Worm (Caenorhabditis elegans) whole organism, L4/young adult: ENCODE results near the gene F35B3.7.

Source experiments
- W03F9.2 ChIP-seq: fragments of 150-350 bp; optimal IDR thresholded peaks from 2 replicates; lab custom pipeline; 2014; ENCODE audit warnings: missing biosample characterization, missing genetic modification characterization
- dao-5 ChIP-seq: sonication (generic microtip); optimal IDR thresholded peaks from 2 replicates; lab custom pipeline; 2016; ENCODE audit warnings: missing genotype, missing genetic modification characterization, moderate library complexity, missing compliant biosample characterization
- him-1 ChIP-seq: sonication (generic microtip); optimal IDR thresholded peaks from 2 replicates; lab custom pipeline; 2016; ENCODE audit warnings: missing genotype, missing genetic modification reagents, missing genetic modification characterization, missing compliant biosample characterization

ce11 chrX:17055481-17055835 is 12.6 kb upstream of the F35B3.7 start, which contains the start of gene gcy-11:
- no peak for TF ChIP-seq W03F9.2 (tag; lab: Kevin White, UChicago)
- no peak for TF ChIP-seq him-1 (tag; lab: Kevin White, UChicago)
- no peak for TF ChIP-seq dao-5 (tag; lab: Kevin White, UChicago)
